Worm (Caenorhabditis elegans) whole organism, L1 larva: ENCODE data around the gene nstp-2.

Experiments
- C16A3.4 ChIP-seq: fragments of 150-350 bp; optimal IDR thresholded peaks from 2 replicates; lab custom pipeline; 2014; ENCODE audit warnings: missing biosample characterization, missing genetic modification characterization
- C34B4.2 ChIP-seq: sonication (generic microtip); optimal IDR thresholded peaks from 2 replicates; lab custom pipeline; 2017; ENCODE audit warnings: mild to moderate bottlenecking, missing genetic modification characterization, missing compliant biosample characterization
- alr-1 ChIP-seq: fragments of 200-800 bp; sonication (Bioruptor generic); optimal IDR thresholded peaks from 2 replicates; lab custom pipeline; 2018; ENCODE audit warnings: borderline replicate concordance, mild to moderate bottlenecking, missing genetic modification characterization, missing compliant biosample characterization
- aly-2 ChIP-seq: fragments of 150-350 bp; optimal IDR thresholded peaks from 2 replicates; lab custom pipeline; 2014; ENCODE audit warnings: missing biosample characterization, missing genetic modification characterization
- blmp-1 ChIP-seq: fragments of 150-350 bp; optimal IDR thresholded peaks from 2 replicates; lab custom pipeline; 2014; ENCODE audit warnings: missing biosample characterization, missing genetic modification characterization
- ceh-63 ChIP-seq: fragments of 200-800 bp; sonication (Bioruptor generic); optimal IDR thresholded peaks from 2 replicates; lab custom pipeline; 2018; ENCODE audit warnings: mild to moderate bottlenecking, missing genetic modification characterization, missing compliant biosample characterization
- ceh-88 ChIP-seq: fragments of 200-800 bp; sonication (Bioruptor generic); IDR thresholded peaks from 2 replicates; pipeline ENCODE4 v1.3.6; 2022; ENCODE audit warnings: missing genetic modification characterization, missing compliant biosample characterization
- ceh-90 ChIP-seq: sonication (generic microtip); optimal IDR thresholded peaks from 2 replicates; lab custom pipeline; 2016; ENCODE audit warnings: missing genetic modification characterization, missing compliant biosample characterization
- ces-1 ChIP-seq: fragments of 150-350 bp; optimal IDR thresholded peaks from 2 replicates; lab custom pipeline; 2014; ENCODE audit warnings: missing biosample characterization, missing genetic modification reagents, missing genetic modification characterization
- dsc-1 ChIP-seq: sonication (generic microtip); optimal IDR thresholded peaks from 2 replicates; lab custom pipeline; 2016; ENCODE audit warnings: mild to moderate bottlenecking, missing genetic modification characterization, missing compliant biosample characterization
- efl-1 ChIP-seq, 4 experiments: fragments of 150-350 bp; optimal IDR thresholded peaks in 3 of 4; peaks in 1 of 4; 1 replicate in 1 of 4; 2 replicates in 3 of 4; lab custom pipeline; 2014; ENCODE audit warnings: missing biosample characterization in 2 of 4, missing genetic modification characterization in 2 of 4, missing genetic modification reagents in 2 of 4
- egl-13 ChIP-seq: sonication (generic microtip); optimal IDR thresholded peaks from 2 replicates; lab custom pipeline; 2016; ENCODE audit warnings: missing genotype, missing genetic modification reagents, missing genetic modification characterization, missing compliant biosample characterization
- egl-27 ChIP-seq, 2 experiments: fragments of 150-350 bp in 1 of 2; sonication (generic microtip); optimal IDR thresholded peaks; 3 replicates each; lab custom pipeline; 2017 to 2018; ENCODE audit warnings: missing biosample characterization in 2 of 2, missing genetic modification characterization in 2 of 2, missing genetic modification reagents in 2 of 2
- ets-5 ChIP-seq: fragments of 200-800 bp; sonication (Bioruptor generic); IDR thresholded peaks from 2 replicates; pipeline ENCODE4 v1.3.6; 2022; ENCODE audit warnings: missing genetic modification characterization, missing compliant biosample characterization
- fkh-10 ChIP-seq: sonication (generic microtip); optimal IDR thresholded peaks from 2 replicates; lab custom pipeline; 2017; ENCODE audit warnings: missing biosample characterization, missing genetic modification reagents, missing genetic modification characterization
- fkh-4 ChIP-seq: sonication (generic microtip); optimal IDR thresholded peaks from 2 replicates; lab custom pipeline; 2016; ENCODE audit warnings: missing compliant biosample characterization, missing genetic modification characterization, borderline replicate concordance
- fkh-8 ChIP-seq: sonication (generic microtip); optimal IDR thresholded peaks from 2 replicates; lab custom pipeline; 2016; ENCODE audit warnings: mild to moderate bottlenecking, missing genetic modification characterization, missing compliant biosample characterization
- fos-1 ChIP-seq: fragments of 150-350 bp; optimal IDR thresholded peaks from 2 replicates; lab custom pipeline; 2014; ENCODE audit warnings: missing biosample characterization, missing genetic modification characterization
- grh-1 ChIP-seq: fragments of 200-800 bp; sonication (Bioruptor generic); IDR thresholded peaks from 2 replicates; pipeline ENCODE4 v1.3.6; 2022; ENCODE audit warnings: missing genetic modification reagents, missing genetic modification characterization, missing compliant biosample characterization
- hlh-17 ChIP-seq: fragments of 200-800 bp; sonication (Bioruptor generic); optimal IDR thresholded peaks from 2 replicates; lab custom pipeline; 2018; ENCODE audit warnings: missing genetic modification characterization, mild to moderate bottlenecking, missing compliant biosample characterization, moderate library complexity, borderline replicate concordance
- irx-1 ChIP-seq: sonication (generic microtip); optimal IDR thresholded peaks from 2 replicates; lab custom pipeline; 2016; ENCODE audit warnings: missing genetic modification characterization, missing compliant biosample characterization
- isw-1 ChIP-seq: fragments of 200-800 bp; sonication (Bioruptor generic); IDR thresholded peaks from 2 replicates; pipeline ENCODE4 v1.3.6; 2022; ENCODE audit warnings: missing genetic modification characterization, missing compliant biosample characterization
- lin-13 ChIP-seq: fragments of 150-350 bp; optimal IDR thresholded peaks from 2 replicates; lab custom pipeline; 2014; ENCODE audit warnings: missing biosample characterization, missing genetic modification reagents, missing genetic modification characterization
- lin-14 ChIP-seq: fragments of 200-800 bp; sonication (Bioruptor generic); optimal IDR thresholded peaks from 2 replicates; lab custom pipeline; 2018; ENCODE audit warnings: mild to moderate bottlenecking, missing genetic modification characterization, moderate library complexity, missing compliant biosample characterization
- lin-35 ChIP-seq, 2 experiments: fragments of 150-350 bp; optimal IDR thresholded peaks; 2 replicates each; lab custom pipeline; 2014; ENCODE audit warnings: missing biosample characterization in 2 of 2, missing genetic modification characterization in 2 of 2, missing genetic modification reagents in 2 of 2
- lin-39 ChIP-seq: fragments of 150-350 bp; optimal IDR thresholded peaks from 2 replicates; lab custom pipeline; 2014; ENCODE audit warnings: missing biosample characterization, missing genetic modification reagents, missing genetic modification characterization
- lir-3 ChIP-seq: sonication (generic microtip); optimal IDR thresholded peaks from 2 replicates; lab custom pipeline; 2016; ENCODE audit warnings: mild to moderate bottlenecking, missing genetic modification characterization, moderate library complexity, missing compliant biosample characterization; ENCODE audit not compliant: poor library complexity
- nhr-11 ChIP-seq: fragments of 150-350 bp; optimal IDR thresholded peaks from 2 replicates; lab custom pipeline; 2014; ENCODE audit warnings: missing biosample characterization, missing genetic modification characterization
- nhr-20 ChIP-seq: sonication (generic microtip); optimal IDR thresholded peaks from 2 replicates; lab custom pipeline; 2016; ENCODE audit warnings: mild to moderate bottlenecking, missing genetic modification characterization, missing compliant biosample characterization
- nhr-47 ChIP-seq: sonication (generic microtip); optimal IDR thresholded peaks from 2 replicates; lab custom pipeline; 2016; ENCODE audit warnings: mild to moderate bottlenecking, missing genetic modification characterization, moderate library complexity, missing compliant biosample characterization
- nhr-71 ChIP-seq: sonication (generic microtip); optimal IDR thresholded peaks from 2 replicates; lab custom pipeline; 2016; ENCODE audit warnings: mild to moderate bottlenecking, missing genetic modification characterization, moderate library complexity, missing compliant biosample characterization
- nhr-77 ChIP-seq: fragments of 150-350 bp; optimal IDR thresholded peaks from 2 replicates; lab custom pipeline; 2014; ENCODE audit warnings: missing biosample characterization, missing genetic modification characterization
- nhr-85 ChIP-seq: sonication (generic microtip); peaks from one replicate; lab custom pipeline; 2016; ENCODE audit warnings: missing genetic modification characterization, inconsistent platforms, missing compliant biosample characterization
- pag-3 ChIP-seq: sonication (generic microtip); optimal IDR thresholded peaks from 2 replicates; lab custom pipeline; 2017; ENCODE audit warnings: missing genetic modification characterization, mild to moderate bottlenecking, missing compliant biosample characterization, antibody characterized with exemption, borderline replicate concordance; ENCODE audit not compliant: insufficient read depth
- pqm-1 ChIP-seq: sonication (generic microtip); optimal IDR thresholded peaks from 3 replicates; lab custom pipeline; 2017; ENCODE audit warnings: missing biosample characterization, missing genetic modification characterization
- rnt-1 ChIP-seq: sonication (generic microtip); optimal IDR thresholded peaks from 2 replicates; lab custom pipeline; 2016; ENCODE audit warnings: mild to moderate bottlenecking, missing genetic modification characterization, moderate library complexity, missing compliant biosample characterization
- skn-1 ChIP-seq: fragments of 150-350 bp; optimal IDR thresholded peaks from 2 replicates; lab custom pipeline; 2014; ENCODE audit warnings: missing biosample characterization, missing genetic modification characterization
- sptf-1 ChIP-seq: fragments of 150-350 bp; optimal IDR thresholded peaks from 2 replicates; lab custom pipeline; 2014; ENCODE audit warnings: missing biosample characterization, missing genetic modification characterization
- sup-37 ChIP-seq: fragments of 200-800 bp; sonication (Bioruptor generic); optimal IDR thresholded peaks from 2 replicates; lab custom pipeline; 2018; ENCODE audit warnings: mild to moderate bottlenecking, missing genetic modification characterization, missing compliant biosample characterization
- tlp-1 ChIP-seq: fragments of 150-350 bp; optimal IDR thresholded peaks from 2 replicates; lab custom pipeline; 2014; ENCODE audit warnings: missing biosample characterization, missing genetic modification characterization
- unc-30 ChIP-seq: sonication (generic microtip); optimal IDR thresholded peaks from 2 replicates; lab custom pipeline; 2017; ENCODE audit warnings: missing biosample characterization, missing genetic modification characterization
- unc-86 ChIP-seq: sonication (generic microtip); optimal IDR thresholded peaks from 2 replicates; lab custom pipeline; 2016; ENCODE audit warnings: missing genetic modification characterization, missing compliant biosample characterization
- unc-98 ChIP-seq: fragments of 200-800 bp; sonication (Bioruptor generic); IDR thresholded peaks from 2 replicates; pipeline ENCODE4 v1.3.6; 2022; ENCODE audit warnings: missing genetic modification characterization, missing compliant biosample characterization
- vab-15 ChIP-seq: sonication (generic microtip); optimal IDR thresholded peaks from 2 replicates; lab custom pipeline; 2017; ENCODE audit warnings: missing genotype, mild to moderate bottlenecking, missing genetic modification characterization, missing compliant biosample characterization
- xbp-1 ChIP-seq: sonication (generic microtip); optimal IDR thresholded peaks from 2 replicates; lab custom pipeline; 2016; ENCODE audit warnings: missing genetic modification characterization, missing compliant biosample characterization
- zag-1 ChIP-seq: fragments of 150-350 bp; optimal IDR thresholded peaks from 2 replicates; lab custom pipeline; 2014; ENCODE audit warnings: missing biosample characterization, missing genetic modification characterization
- ztf-11 ChIP-seq, 2 experiments: sonication (generic microtip); optimal IDR thresholded peaks; 2 replicates each; lab custom pipeline; 2016 to 2017; ENCODE audit warnings: missing genetic modification characterization in 2 of 2, missing biosample characterization in 1 of 2, missing compliant biosample characterization in 1 of 2
- ztf-4 ChIP-seq: fragments of 150-350 bp; optimal IDR thresholded peaks from 2 replicates; lab custom pipeline; 2014; ENCODE audit warnings: missing biosample characterization, missing genetic modification characterization

Gene nstp-2

ce11 chrIV:6646905-6647304 is 40.9 kb upstream of the nstp-2 start:
- no peak for TF ChIP-seq irx-1
- peak; percentile 3 for TF ChIP-seq blmp-1 (tag; lab: Kevin White, UChicago)
- TF ChIP-seq ces-1 (GFP tag; lab: Kevin White, UChicago): no peak
- no peak for TF ChIP-seq lin-39 (tag; lab: Kevin White, UChicago)
- no peak for TF ChIP-seq hlh-17 (GFP tag; lab: Kevin White, UChicago)
- TF ChIP-seq C34B4.2 (tag; lab: Kevin White, UChicago): no peak
- TF ChIP-seq aly-2 (tag; lab: Kevin White, UChicago): no peak
- no peak for TF ChIP-seq pqm-1 (tag; lab: Kevin White, UChicago)

DNA sequence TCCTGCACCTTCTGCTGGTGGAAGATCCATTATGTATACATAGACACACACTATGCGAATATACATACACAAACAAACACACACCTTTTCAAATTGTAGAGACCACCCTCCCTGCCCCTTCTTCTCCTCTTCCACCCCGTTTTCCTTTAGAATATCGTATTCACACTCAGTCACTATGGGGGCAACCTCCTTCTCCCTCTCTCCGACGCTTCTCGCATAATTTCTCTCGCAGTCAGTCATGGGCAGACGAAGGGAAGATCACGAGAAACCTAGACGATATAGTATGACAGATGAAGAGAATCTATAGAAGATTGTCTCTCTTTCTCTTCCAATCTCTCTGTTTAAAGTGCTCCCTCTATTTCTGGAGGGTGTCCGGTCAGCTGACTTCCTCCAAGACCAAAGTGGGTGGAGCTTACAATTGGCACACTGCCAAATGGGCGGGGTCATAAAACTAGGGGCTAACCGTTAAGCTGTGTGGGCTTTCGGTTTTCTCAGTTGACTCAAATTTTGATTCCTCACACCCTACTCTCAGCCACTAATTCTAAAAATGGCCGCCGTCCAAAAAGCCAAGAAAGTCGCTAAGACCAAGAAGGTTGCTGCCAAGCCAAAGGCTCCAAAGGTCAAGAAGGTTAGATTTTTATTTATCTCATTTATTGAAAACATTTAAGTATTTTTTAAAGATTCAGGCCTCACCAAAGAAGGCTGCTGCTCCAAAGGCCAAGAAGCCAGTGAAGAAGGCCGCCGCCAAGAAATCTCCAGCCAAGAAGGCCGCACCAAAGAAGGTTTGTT is 40.1 kb upstream of the nstp-2 start, which contains the start of gene hil-7:
Gene hil-7 (plus strand): TSS at position 446 of the 789 bp plus-strand sequence.
- no peak for TF ChIP-seq ets-5 (GFP tag; lab: Robert Waterston, UW)
- TF ChIP-seq C16A3.4 (tag; lab: Kevin White, UChicago): peak; percentile 70
- peak; percentile 44 for TF ChIP-seq egl-13 (tag; lab: Kevin White, UChicago)
- peak; percentile 52 for TF ChIP-seq skn-1 (tag; lab: Kevin White, UChicago)
- no peak for TF ChIP-seq pag-3 (tag; lab: Kevin White, UChicago)
- no peak for TF ChIP-seq lin-39 (tag; lab: Kevin White, UChicago)
- TF ChIP-seq unc-30 (tag; lab: Kevin White, UChicago): no peak
- peak; percentile 67 for TF ChIP-seq isw-1
- TF ChIP-seq sup-37 (GFP tag; lab: Kevin White, UChicago): no peak
- TF ChIP-seq sptf-1: no peak
- peak; percentile 50 for TF ChIP-seq irx-1
- TF ChIP-seq unc-86: peak; percentile 90
- no peak for TF ChIP-seq hlh-17 (GFP tag; lab: Kevin White, UChicago)
- peak; percentile 79 for TF ChIP-seq nhr-47 (tag; lab: Kevin White, UChicago)
- no peak for TF ChIP-seq alr-1
- no peak for TF ChIP-seq fkh-10 (GFP tag; lab: Kevin White, UChicago)
- peak; percentile 40 for TF ChIP-seq vab-15 (tag; lab: Kevin White, UChicago)
- peak; percentile 78 for TF ChIP-seq lir-3 (tag; lab: Kevin White, UChicago)
- TF ChIP-seq lin-35 (GFP tag; optimal IDR thresholded peaks at IDR 0.05; lab: Kevin White, UChicago): peak; percentile 68 to 73
- peak; percentile 45 for TF ChIP-seq nhr-11 (tag; lab: Kevin White, UChicago)
- peak; percentile 40 for TF ChIP-seq ztf-4
- no peak for TF ChIP-seq ceh-63 (GFP tag; lab: Kevin White, UChicago)
- TF ChIP-seq fos-1 (tag; lab: Kevin White, UChicago): peak; percentile 1
- peak; percentile 91 for TF ChIP-seq nhr-71
- peak; percentile 94 for TF ChIP-seq nhr-85 (tag; lab: Kevin White, UChicago)
- peak; percentile 77 for TF ChIP-seq lin-13 (GFP tag; lab: Kevin White, UChicago)
- TF ChIP-seq zag-1 (tag; lab: Kevin White, UChicago): no peak
- TF ChIP-seq nhr-20 (tag; lab: Kevin White, UChicago): peak; percentile 81
- no peak for TF ChIP-seq fkh-4
- TF ChIP-seq grh-1 (GFP tag; lab: Robert Waterston, UW): peak; percentile 59
- no peak for TF ChIP-seq nhr-77
- TF ChIP-seq fkh-8 (tag; lab: Kevin White, UChicago): peak; percentile 68
- TF ChIP-seq efl-1 (optimal IDR thresholded peaks at IDR 0.05; lab: Kevin White, UChicago): peak; percentile 75 to 78
- TF ChIP-seq efl-1 (GFP tag; optimal IDR thresholded peaks at IDR 0.05 in 1 of 2; lab: Kevin White, UChicago): peak; percentile 57 to 94
- TF ChIP-seq dsc-1 (tag; lab: Kevin White, UChicago): peak; percentile 35
- TF ChIP-seq ceh-88 (GFP tag; lab: Robert Waterston, UW): no peak
- peak; percentile 57 for TF ChIP-seq rnt-1
- TF ChIP-seq unc-98: 0 out of 2 replicates have a peak, but pooled peaks have one; percentile 35
- TF ChIP-seq ceh-90 (tag; lab: Kevin White, UChicago): no peak
- peak; percentile 55 for TF ChIP-seq xbp-1 (tag; lab: Kevin White, UChicago)
- TF ChIP-seq lin-14 (GFP tag; lab: Kevin White, UChicago): peak; percentile 93
- no peak for TF ChIP-seq tlp-1 (tag; lab: Kevin White, UChicago)
- TF ChIP-seq egl-27 (tag; optimal IDR thresholded peaks at IDR 0.05; lab: Kevin White, UChicago): no peak
- peak in 1 of 2 experiments; percentile 75 for TF ChIP-seq ztf-11 (tag; optimal IDR thresholded peaks at IDR 0.05; lab: Kevin White, UChicago)
- no peak for TF ChIP-seq aly-2 (tag; lab: Kevin White, UChicago)
